Worm (Caenorhabditis elegans) whole organism, early embryonic: ENCODE results near the gene W10C4.1.

Source experiments
- B0310.2 ChIP-seq: sonication (generic microtip); optimal IDR thresholded peaks from 2 replicates; lab custom pipeline; 2016; ENCODE audit warnings: mild to moderate bottlenecking, missing genetic modification characterization, missing compliant biosample characterization
- aly-1 ChIP-seq: sonication (generic microtip); optimal IDR thresholded peaks from 2 replicates; lab custom pipeline; 2016; ENCODE audit warnings: missing genetic modification characterization, missing compliant biosample characterization
- ama-1 ChIP-seq: fragments of 150-350 bp; optimal IDR thresholded peaks from 2 replicates; lab custom pipeline; 2014
- ceh-13 ChIP-seq: fragments of 200-800 bp; sonication (Bioruptor generic); optimal IDR thresholded peaks from 2 replicates; lab custom pipeline; 2018; ENCODE audit warnings: mild to moderate bottlenecking, missing genetic modification characterization, missing compliant biosample characterization
- hmg-4 ChIP-seq: fragments of 200-800 bp; sonication (Bioruptor generic); optimal IDR thresholded peaks from 2 replicates; lab custom pipeline; 2018; ENCODE audit warnings: mild to moderate bottlenecking, missing genetic modification characterization, missing compliant biosample characterization
- hnd-1 ChIP-seq: sonication (generic microtip); optimal IDR thresholded peaks from 2 replicates; lab custom pipeline; 2016; ENCODE audit warnings: missing genetic modification characterization, missing compliant biosample characterization
- sea-1 ChIP-seq: fragments of 200-800 bp; sonication (Bioruptor generic); conservative IDR thresholded peaks from 2 replicates; pipeline ENCODE4 v1.3.6; 2022; ENCODE audit warnings: missing genetic modification characterization, missing compliant biosample characterization
- tra-4 ChIP-seq: sonication (generic microtip); optimal IDR thresholded peaks from 2 replicates; lab custom pipeline; 2017; ENCODE audit warnings: missing genetic modification characterization, missing compliant biosample characterization

DNA sequence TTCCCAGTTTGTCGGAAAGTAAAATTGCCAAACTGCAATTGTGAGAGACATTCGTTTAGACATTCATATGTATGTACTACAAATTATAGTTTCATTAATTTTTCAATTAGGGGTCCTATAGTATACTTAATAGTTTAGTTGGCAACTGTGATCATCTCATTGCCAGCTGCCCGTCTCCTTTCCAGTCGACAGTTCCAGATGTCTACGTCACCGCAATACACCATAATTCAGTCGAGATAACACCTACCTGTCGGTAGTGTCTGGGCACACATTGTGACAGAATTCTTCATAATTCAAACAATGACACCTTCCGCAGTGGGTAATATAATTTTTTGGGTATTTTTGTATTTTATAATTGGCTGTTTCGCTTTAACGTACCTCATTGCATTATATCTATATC lies 33.4 kb downstream of the W10C4.1 start, which contains the start of gene F40G9.19:
- TF ChIP-seq ama-1 (lab: Kevin White, UChicago) (no peak), tra-4 (tag; lab: Kevin White, UChicago) (no peak), ceh-13 (GFP tag; lab: Kevin White, UChicago) (no peak), B0310.2 (tag; lab: Kevin White, UChicago) (no peak), hmg-4 (GFP tag; lab: Kevin White, UChicago) (no peak), hnd-1 (tag; lab: Kevin White, UChicago) (no peak), aly-1 (tag; lab: Kevin White, UChicago) (no peak), sea-1 (no peak)
